Fruit fly (Drosophila melanogaster) Kc167 (cell line): ENCODE data around the gene pim.

ENCODE experiments used
- Myc ChIP-seq: fragments of >200 bp; optimal IDR thresholded peaks from 2 replicates; lab custom pipeline; 2017; ENCODE audit warnings: missing external identifiers
- h ChIP-seq: fragments of >200 bp; optimal IDR thresholded peaks from 3 replicates; lab custom pipeline; 2018; ENCODE audit warnings: missing external identifiers
- insv ChIP-seq: fragments of >200 bp; optimal IDR thresholded peaks from 3 replicates; lab custom pipeline; 2018; ENCODE audit warnings: missing external identifiers
- psq ChIP-seq: fragments of >200 bp; optimal IDR thresholded peaks from 2 replicates; lab custom pipeline; 2017; ENCODE audit warnings: missing external identifiers
- ttk ChIP-seq: sonication (Bioruptor generic); optimal IDR thresholded peaks from 2 replicates; lab custom pipeline; 2017; ENCODE audit warnings: missing external identifiers

DNA sequence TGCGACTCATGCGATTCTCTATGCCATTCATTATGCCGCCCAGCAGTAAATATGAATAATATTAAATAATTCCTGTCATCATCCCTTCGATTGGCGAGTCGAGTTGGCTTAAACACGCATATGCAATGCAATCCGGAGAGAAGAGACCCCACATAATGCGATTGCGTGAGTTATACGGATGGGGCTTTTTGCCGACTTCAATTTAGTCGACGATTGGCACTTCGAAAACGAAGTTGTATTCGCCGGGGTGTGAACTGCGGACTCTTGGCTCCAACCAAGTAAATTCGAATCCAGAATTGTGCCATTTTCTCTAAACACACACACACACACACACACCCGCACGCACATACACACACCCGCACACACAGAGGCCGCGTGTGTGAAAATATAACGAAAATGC lies 13.5 kb downstream of the pim start:
- TF ChIP-seq ttk (lab: Kevin White, UChicago), result no peak
- no peak for TF ChIP-seq h (lab: Kevin White, UChicago)
- TF ChIP-seq Myc (lab: Kevin White, UChicago), result no peak
- no peak for TF ChIP-seq insv (lab: Kevin White, UChicago)
- TF ChIP-seq psq (lab: Kevin White, UChicago), result no peak
